Fruit fly (Drosophila melanogaster) whole organism, prepupa: ENCODE measurements around the gene sif.

Experiments
- Sox15 ChIP-seq: fragments of 200-800 bp; sonication (Bioruptor generic); optimal IDR thresholded peaks from 3 replicates; lab custom pipeline; 2016; ENCODE audit warnings: missing biosample characterization, missing genetic modification characterization
- topi ChIP-seq: fragments of 200-800 bp; sonication (Bioruptor generic); optimal IDR thresholded peaks from 3 replicates; lab custom pipeline; 2016; ENCODE audit warnings: missing biosample characterization, missing genetic modification characterization

DNA sequence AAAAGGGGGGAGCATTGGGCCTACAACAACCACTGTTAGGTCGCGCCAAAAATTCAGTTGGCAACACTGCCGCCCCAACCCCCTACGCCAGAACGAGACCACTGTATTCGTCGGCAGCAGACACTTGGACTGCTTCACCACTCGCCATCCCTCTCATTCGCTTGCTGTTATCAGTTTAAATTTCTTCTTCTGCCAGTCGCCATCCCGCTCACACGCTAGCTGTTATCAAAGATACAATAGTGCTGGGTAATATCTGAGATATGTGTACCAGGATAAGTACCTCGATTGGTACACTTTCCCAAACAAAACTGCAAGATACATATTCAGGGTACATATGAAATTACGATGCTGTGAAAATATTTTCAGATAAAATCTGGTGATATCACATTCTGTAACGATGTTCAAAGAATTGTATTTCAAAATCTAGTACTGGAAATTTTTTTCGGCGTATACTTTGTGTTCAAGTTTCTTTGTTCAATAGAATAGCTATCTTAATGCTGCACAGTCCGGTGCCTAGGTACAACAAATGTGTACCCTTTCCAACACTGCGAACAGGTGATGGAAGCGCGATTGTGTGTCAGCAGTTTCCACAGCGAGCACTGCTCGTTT, 113.2 kb downstream of the sif start:
- TF ChIP-seq topi (GFP tag; lab: Kevin White, UChicago) (peak; percentile 89), Sox15 (GFP tag; lab: Kevin White, UChicago) (peak; percentile 63)
